Worm (Caenorhabditis elegans): ENCODE measurements around the gene hlh-32.

hlh-32 gene

ce11 chrIV:16167941-16168340 lies 35.7 kb downstream of the hlh-32 start (continued):
- no peak for TF ChIP-seq F39B2.1 (GFP tag; IDR thresholded peaks at IDR 0.05)
- peak; percentile 71 for TF ChIP-seq atf-7 (tag; optimal IDR thresholded peaks at IDR 0.05)
- TF ChIP-seq let-607 (tag; optimal IDR thresholded peaks at IDR 0.05), result no peak
- peak; percentile 70; the same call in 1 of the 2 replicates for TF ChIP-seq nfyb-1 (GFP tag; IDR thresholded peaks at IDR 0.05)
- no peak for TF ChIP-seq tbx-9 (tag; optimal IDR thresholded peaks at IDR 0.05; ENCODE audit: borderline replicate concordance)
- no peak for TF ChIP-seq nfya-1 (tag; optimal IDR thresholded peaks at IDR 0.05; ENCODE audit: borderline replicate concordance, insufficient read depth)
- no peak for TF ChIP-seq F23B12.7 (tag; optimal IDR thresholded peaks at IDR 0.05; ENCODE audit: insufficient read depth)
- TF ChIP-seq B0019.2 (GFP tag; conservative IDR thresholded peaks at IDR 0.05), result no peak
- no peak for TF ChIP-seq egl-18 (GFP tag; IDR thresholded peaks at IDR 0.05)
- no peak for TF ChIP-seq B0261.1 (tag; optimal IDR thresholded peaks at IDR 0.05)
- TF ChIP-seq hlh-12 (tag; optimal IDR thresholded peaks at IDR 0.05), result no peak
- TF ChIP-seq aptf-2 (GFP tag; conservative IDR thresholded peaks at IDR 0.05), result no peak
- no peak for TF ChIP-seq F33H1.4 (GFP tag; IDR thresholded peaks at IDR 0.05)
- no peak for TF ChIP-seq dpff-1 (tag; optimal IDR thresholded peaks at IDR 0.05)
- TF ChIP-seq nhr-90 (tag; optimal IDR thresholded peaks at IDR 0.05), result no peak
- TF ChIP-seq snpc-1.3 (tag; optimal IDR thresholded peaks at IDR 0.05; ENCODE audit: insufficient read depth), result no peak
- no peak for TF ChIP-seq K12H6.12 (tag; optimal IDR thresholded peaks at IDR 0.05)
- 0 out of 2 replicates have a peak, but pooled peaks have one; percentile 1 for TF ChIP-seq madf-3 (GFP tag; IDR thresholded peaks at IDR 0.05)
- TF ChIP-seq mxl-1 (tag; optimal IDR thresholded peaks at IDR 0.05), result no peak
- TF ChIP-seq lin-54 (GFP tag; optimal IDR thresholded peaks at IDR 0.05), result no peak
- no peak for TF ChIP-seq F55B11.4 (tag; optimal IDR thresholded peaks at IDR 0.05; ENCODE audit: borderline replicate concordance, insufficient read depth)
- TF ChIP-seq zim-3 (tag; optimal IDR thresholded peaks at IDR 0.05), result peak; percentile 27
- no peak for TF ChIP-seq rpc-1 (optimal IDR thresholded peaks at IDR 0.05)
- no peak for TF ChIP-seq rpc-1 (tag; optimal IDR thresholded peaks at IDR 0.05)
- no peak for TF ChIP-seq tbp1 (GFP tag; optimal IDR thresholded peaks at IDR 0.05)
- TF ChIP-seq snpc-3.4 (tag; optimal IDR thresholded peaks at IDR 0.05), result no peak
- TF ChIP-seq ztf-28 (GFP tag; IDR thresholded peaks at IDR 0.05), result no peak
- TF ChIP-seq ZK185.1 (tag; optimal IDR thresholded peaks at IDR 0.05; ENCODE audit: poor library complexity, severe bottlenecking), result no peak
- no peak for TF ChIP-seq unc-62 (GFP tag; optimal IDR thresholded peaks at IDR 0.05)
- no peak for TF ChIP-seq akir-1 (GFP tag; optimal IDR thresholded peaks at IDR 0.05)
- no peak for TF ChIP-seq F10E7.11 (tag; optimal IDR thresholded peaks at IDR 0.05)
- TF ChIP-seq unc-130 (GFP tag; optimal IDR thresholded peaks at IDR 0.05), result no peak
- TF ChIP-seq attf-5 (GFP tag; optimal IDR thresholded peaks at IDR 0.05), result no peak

ce11 chrIV:16168702-16169440 lies 36.6 kb downstream of the hlh-32 start:
- TF ChIP-seq dox-1 (GFP tag; IDR thresholded peaks at IDR 0.05), result 0 out of 2 replicates have a peak, but pooled peaks have one; percentile 15
- TF ChIP-seq T07F8.4 (tag; optimal IDR thresholded peaks at IDR 0.05), result no peak
- TF ChIP-seq K12H6.12 (tag; optimal IDR thresholded peaks at IDR 0.05), result peak; percentile 1
- TF ChIP-seq repo-1 (tag; optimal IDR thresholded peaks at IDR 0.05), result peak; percentile 72
- no peak for TF ChIP-seq F52B5.7 (tag; optimal IDR thresholded peaks at IDR 0.05)
- TF ChIP-seq nfyb-1 (GFP tag; IDR thresholded peaks at IDR 0.05), result 0 out of 2 replicates have a peak, but pooled peaks have one; percentile 52
- no peak for TF ChIP-seq rpc-1 (optimal IDR thresholded peaks at IDR 0.05)
- TF ChIP-seq rpc-1 (tag; optimal IDR thresholded peaks at IDR 0.05), result no peak
- no peak for TF ChIP-seq cebp-2 (GFP tag; IDR thresholded peaks at IDR 0.05)
- TF ChIP-seq B0035.1 (tag; optimal IDR thresholded peaks at IDR 0.05), result no peak
- TF ChIP-seq Y79H2A.3 (GFP tag; conservative IDR thresholded peaks at IDR 0.05), result no peak
- no peak for TF ChIP-seq let-607 (tag; optimal IDR thresholded peaks at IDR 0.05)
- 0 out of 2 replicates have a peak, but pooled peaks have one; percentile 10 for TF ChIP-seq Y56A3A.18 (GFP tag; IDR thresholded peaks at IDR 0.05)
- no peak for TF ChIP-seq snpc-4 (GFP tag; optimal IDR thresholded peaks at IDR 0.05)
- peak in 2 of 4 experiments; percentile 28 to 78 for TF ChIP-seq snpc-4 (tag; optimal IDR thresholded peaks at IDR 0.05)
- TF ChIP-seq attf-5 (GFP tag; optimal IDR thresholded peaks at IDR 0.05), result no peak
- TF ChIP-seq hlh-12 (tag; optimal IDR thresholded peaks at IDR 0.05), result no peak
- TF ChIP-seq hrde-1 (tag; optimal IDR thresholded peaks at IDR 0.05; ENCODE audit: borderline replicate concordance), result no peak
- peak; percentile 11 for TF ChIP-seq gei-17 (GFP tag; optimal IDR thresholded peaks at IDR 0.05)
- TF ChIP-seq zfh-2 (GFP tag; conservative IDR thresholded peaks at IDR 0.05), result peak; percentile 73

Measured in whole organism, young adult.